Worm (Caenorhabditis elegans) whole organism, midembryonic: ENCODE measurements around the gene chup-1.
A peak's percentile ranks its signal among the peaks of the same experiment; 100 is the strongest.

Source experiments
- T22C8.4 ChIP-seq: fragments of 200-800 bp; sonication (Bioruptor generic); IDR thresholded peaks from 2 replicates; pipeline ENCODE4 v1.3.6; 2022; ENCODE audit warnings: missing genetic modification characterization, missing compliant biosample characterization
- cog-1 ChIP-seq: sonication (generic microtip); optimal IDR thresholded peaks from 2 replicates; lab custom pipeline; 2016; ENCODE audit warnings: missing genetic modification characterization, missing compliant biosample characterization
- flt-1 ChIP-seq: fragments of 200-800 bp; sonication (Bioruptor generic); IDR thresholded peaks from 2 replicates; pipeline ENCODE4 v1.3.6; 2022; ENCODE audit warnings: missing genetic modification characterization, missing compliant biosample characterization
- klf-2 ChIP-seq: fragments of 200-800 bp; sonication (Bioruptor generic); conservative IDR thresholded peaks from 2 replicates; pipeline ENCODE4 v1.3.6; 2022; ENCODE audit warnings: missing genetic modification reagents, missing genetic modification characterization, missing compliant biosample characterization
- med-1 ChIP-seq: sonication (generic microtip); optimal IDR thresholded peaks from 2 replicates; lab custom pipeline; 2017; ENCODE audit warnings: missing genetic modification characterization, mild to moderate bottlenecking, missing compliant biosample characterization, antibody characterized with exemption, missing genetic modification reagents; ENCODE audit not compliant: insufficient read depth
- ref-1 ChIP-seq: fragments of 200-800 bp; sonication (Bioruptor generic); conservative IDR thresholded peaks from 2 replicates; pipeline ENCODE4 v1.3.6; 2022; ENCODE audit warnings: missing genetic modification reagents, missing genetic modification characterization, missing compliant biosample characterization
- tab-1 ChIP-seq: fragments of 200-800 bp; sonication (Bioruptor generic); IDR thresholded peaks from 2 replicates; pipeline ENCODE4 v1.3.6; 2022; ENCODE audit warnings: missing genetic modification characterization, missing compliant biosample characterization
- ztf-23 ChIP-seq: fragments of 200-800 bp; sonication (Bioruptor generic); IDR thresholded peaks from 2 replicates; pipeline ENCODE4 v1.3.6; 2022; ENCODE audit warnings: missing genetic modification reagents, missing genetic modification characterization, missing compliant biosample characterization
- ztf-29 ChIP-seq: fragments of 200-800 bp; sonication (Bioruptor generic); IDR thresholded peaks from 2 replicates; pipeline ENCODE4 v1.3.6; 2022; ENCODE audit warnings: missing genetic modification reagents, missing genetic modification characterization, missing compliant biosample characterization

Gene chup-1

ce11 chrX:8796699-8797282 lies 4.8 kb downstream of the chup-1 start, which contains the start of gene R04E5.7:
TSS of gene R04E5.7 (minus strand) at chrX:8797262.
- TF ChIP-seq tab-1 (GFP tag; lab: Robert Waterston, UW) (no peak), ztf-23 (peak; percentile 65; the same call in 1 of the 2 replicates), med-1 (no peak), ztf-29 (no peak), flt-1 (GFP tag; lab: Robert Waterston, UW) (peak; percentile 75), klf-2 (GFP tag; lab: Robert Waterston, UW) (no peak), cog-1 (tag; lab: Kevin White, UChicago) (no peak), T22C8.4 (GFP tag; lab: Robert Waterston, UW) (peak; percentile 61; the same call in 1 of the 2 replicates), ref-1 (GFP tag; lab: Robert Waterston, UW) (no peak)

- TF ChIP-seq ztf-23 (no peak), tab-1 (GFP tag; lab: Robert Waterston, UW) (no peak), flt-1 (GFP tag; lab: Robert Waterston, UW) (no peak), ztf-29 (no peak), med-1 (no peak), klf-2 (GFP tag; lab: Robert Waterston, UW) (no peak), ref-1 (GFP tag; lab: Robert Waterston, UW) (no peak), T22C8.4 (GFP tag; lab: Robert Waterston, UW) (no peak), cog-1 (tag; lab: Kevin White, UChicago) (no peak)
These were observed 5.7 kb downstream of the chup-1 start for ce11 chrX:8797653-8798052.

ce11 chrX:8799925-8800324 lies 8.0 kb downstream of the chup-1 start:
- TF ChIP-seq ztf-29 (no peak), klf-2 (GFP tag; lab: Robert Waterston, UW) (no peak), T22C8.4 (GFP tag; lab: Robert Waterston, UW) (no peak), tab-1 (GFP tag; lab: Robert Waterston, UW) (no peak), ref-1 (GFP tag; lab: Robert Waterston, UW) (no peak), ztf-23 (no peak), med-1 (no peak), cog-1 (tag; lab: Kevin White, UChicago) (no peak)

ce11 chrX:8800355-8800754 lies 8.4 kb downstream of the chup-1 start:
- no peak for TF ChIP-seq ztf-23
- TF ChIP-seq klf-2 (GFP tag; lab: Robert Waterston, UW): no peak
- no peak for TF ChIP-seq ztf-29
- TF ChIP-seq ref-1 (GFP tag; lab: Robert Waterston, UW): no peak
- no peak for TF ChIP-seq flt-1 (GFP tag; lab: Robert Waterston, UW)

- TF ChIP-seq ztf-23 (no peak), tab-1 (GFP tag; lab: Robert Waterston, UW) (no peak), klf-2 (GFP tag; lab: Robert Waterston, UW) (no peak), cog-1 (tag; lab: Kevin White, UChicago) (peak; percentile 2), flt-1 (GFP tag; lab: Robert Waterston, UW) (no peak), ref-1 (GFP tag; lab: Robert Waterston, UW) (no peak), ztf-29 (no peak), med-1 (no peak)
These were observed 9.0 kb downstream of the chup-1 start for ce11 chrX:8800983-8801382.

- TF ChIP-seq ztf-29 (no peak), tab-1 (GFP tag; lab: Robert Waterston, UW) (no peak), flt-1 (GFP tag; lab: Robert Waterston, UW) (no peak), ztf-23 (no peak), med-1 (no peak), T22C8.4 (GFP tag; lab: Robert Waterston, UW) (no peak), cog-1 (tag; lab: Kevin White, UChicago) (no peak), ref-1 (GFP tag; lab: Robert Waterston, UW) (no peak), klf-2 (GFP tag; lab: Robert Waterston, UW) (no peak)
These were observed 13.5 kb downstream of the chup-1 start for ce11 chrX:8805475-8805874.

ce11 chrX:8806070-8806799 lies 14.3 kb downstream of the chup-1 start, which contains the start of gene R04E5.8:
TSS of gene R04E5.8 (minus strand) at chrX:8806120.
- TF ChIP-seq med-1 (no peak), flt-1 (GFP tag; lab: Robert Waterston, UW) (0 out of 2 replicates have a peak, but pooled peaks have one; percentile 41)

- no peak for TF ChIP-seq ztf-29
- TF ChIP-seq med-1: no peak
- no peak for TF ChIP-seq T22C8.4 (GFP tag; lab: Robert Waterston, UW)
- TF ChIP-seq ref-1 (GFP tag; lab: Robert Waterston, UW): no peak
- no peak for TF ChIP-seq flt-1 (GFP tag; lab: Robert Waterston, UW)
- no peak for TF ChIP-seq ztf-23
- no peak for TF ChIP-seq cog-1 (tag; lab: Kevin White, UChicago)
- no peak for TF ChIP-seq tab-1 (GFP tag; lab: Robert Waterston, UW)
- TF ChIP-seq klf-2 (GFP tag; lab: Robert Waterston, UW): no peak
These were observed 16.8 kb downstream of the chup-1 start for ce11 chrX:8808740-8809139.

ce11 chrX:8810908-8811307 lies 18.9 kb downstream of the chup-1 start, which contains the start of gene R04E5.9:
TSS of gene R04E5.9 (minus strand) at chrX:8811142.
- TF ChIP-seq cog-1 (tag; lab: Kevin White, UChicago): peak; percentile 78
- peak; percentile 69 for TF ChIP-seq T22C8.4 (GFP tag; lab: Robert Waterston, UW)
- TF ChIP-seq flt-1 (GFP tag; lab: Robert Waterston, UW): 0 out of 2 replicates have a peak, but pooled peaks have one; percentile 26
- no peak for TF ChIP-seq ztf-23

ce11 chrX:8811916-8812315 lies 20.0 kb downstream of the chup-1 start, which contains the start of gene cnnm-2:
TSS of gene cnnm-2 (plus strand) at chrX:8812105.
- no peak for TF ChIP-seq T22C8.4 (GFP tag; lab: Robert Waterston, UW)
- no peak for TF ChIP-seq med-1
- no peak for TF ChIP-seq ref-1 (GFP tag; lab: Robert Waterston, UW)
- no peak for TF ChIP-seq ztf-23
- TF ChIP-seq ztf-29: no peak
- TF ChIP-seq flt-1 (GFP tag; lab: Robert Waterston, UW): no peak
- no peak for TF ChIP-seq tab-1 (GFP tag; lab: Robert Waterston, UW)
- no peak for TF ChIP-seq cog-1 (tag; lab: Kevin White, UChicago)
- TF ChIP-seq klf-2 (GFP tag; lab: Robert Waterston, UW): no peak
